2 fruit fly cellular contexts compared by ENCODE assay signal in the genomic region with DNA sequence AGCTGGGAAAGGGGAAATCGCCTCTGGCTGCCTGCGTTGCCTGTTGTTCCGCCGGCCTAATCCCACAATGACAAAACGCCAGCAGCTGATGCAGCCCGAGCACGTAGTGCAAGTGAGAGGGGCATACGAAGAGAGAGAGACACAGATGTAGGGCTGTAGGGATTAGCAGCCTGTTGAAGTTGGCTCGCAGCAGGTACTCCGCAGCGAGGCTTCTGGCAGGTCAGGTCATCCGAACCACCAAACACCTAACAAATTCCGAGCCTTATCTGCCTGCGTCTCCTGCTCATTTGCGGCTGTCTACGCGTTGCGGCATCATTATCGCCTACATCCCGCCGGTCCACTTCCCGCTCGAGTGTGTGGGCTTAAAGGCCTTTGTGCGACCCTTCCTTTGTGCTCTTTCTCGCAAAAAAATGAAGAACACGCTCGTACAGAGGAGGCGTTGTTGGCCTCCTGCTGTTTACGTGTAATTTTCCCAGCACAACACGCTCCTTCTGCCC.
TF ChIP-seq lines count a peak whose summit lies in the region.

No protein-coding gene starts in this region.

- TF ChIP-seq CTCF in whole organism, embryonic (GFP tag; optimal IDR thresholded peaks at IDR 0.05; lab: Kevin White, UChicago): no peak

TF ChIP-seq in whole organism, embryonic, 481 proteins besides CTCF, POLR2A, EP300 and RAD21 (continues in another document):
- TF ChIP-seq CG1832 (GFP tag; optimal IDR thresholded peaks at IDR 0.05; lab: Kevin White, UChicago) (peak; percentile 72), CG10274 (GFP tag; optimal IDR thresholded peaks at IDR 0.05; lab: Kevin White, UChicago) (no peak), CG9727 (GFP tag; optimal IDR thresholded peaks at IDR 0.05; lab: Kevin White, UChicago) (no peak), bcd (GFP tag; optimal IDR thresholded peaks at IDR 0.05; lab: Kevin White, UChicago) (no peak), CG17568 (GFP tag; optimal IDR thresholded peaks at IDR 0.05; lab: Kevin White, UChicago) (no peak), CG34376 (GFP tag; optimal IDR thresholded peaks at IDR 0.05; lab: Kevin White, UChicago) (no peak), CG30020 (tag; optimal IDR thresholded peaks at IDR 0.05; lab: Kevin White, UChicago) (no peak), mld (GFP tag; IDR thresholded peaks at IDR 0.05; lab: Robert Waterston, UW; ENCODE audit: partially characterized antibody) (no peak), CG9797 (GFP tag; optimal IDR thresholded peaks at IDR 0.05; lab: Kevin White, UChicago) (no peak), bab2 (GFP tag; optimal IDR thresholded peaks at IDR 0.05; lab: Kevin White, UChicago) (no peak), CG10959 (GFP tag; IDR thresholded peaks at IDR 0.05; lab: Robert Waterston, UW) (no peak), otp (GFP tag; IDR thresholded peaks at IDR 0.05; lab: Robert Waterston, UW) (no peak), Drgx (GFP tag; IDR thresholded peaks at IDR 0.05; lab: Robert Waterston, UW) (no peak), D (optimal IDR thresholded peaks at IDR 0.05; lab: Kevin White, UChicago) (peak; percentile 98), D (GFP tag; optimal IDR thresholded peaks at IDR 0.05; lab: Kevin White, UChicago) (no peak), ems (GFP tag; optimal IDR thresholded peaks at IDR 0.05; lab: Kevin White, UChicago) (no peak), CG11456 (GFP tag; IDR thresholded peaks at IDR 0.05; lab: Robert Waterston, UW) (no peak), Scr (GFP tag; IDR thresholded peaks at IDR 0.05; lab: Robert Waterston, UW; ENCODE audit: partially characterized antibody) (no peak), mirr (GFP tag; optimal IDR thresholded peaks at IDR 0.05; lab: Kevin White, UChicago) (no peak), CG7928 (GFP tag; optimal IDR thresholded peaks at IDR 0.05; lab: Kevin White, UChicago) (no peak), hth (optimal IDR thresholded peaks at IDR 0.05; lab: Kevin White, UChicago) (no peak), cad (GFP tag; optimal IDR thresholded peaks at IDR 0.05; lab: Kevin White, UChicago) (peak; percentile 35), Fer3 (tag; optimal IDR thresholded peaks at IDR 0.05; lab: Kevin White, UChicago) (no peak), Atf-2 (GFP tag; optimal IDR thresholded peaks at IDR 0.05; lab: Kevin White, UChicago) (no peak), CG2875 (GFP tag; optimal IDR thresholded peaks at IDR 0.05; lab: Kevin White, UChicago) (no peak), CG12219 (GFP tag; optimal IDR thresholded peaks at IDR 0.05; lab: Kevin White, UChicago) (no peak), Kr (GFP tag; optimal IDR thresholded peaks at IDR 0.05; lab: Kevin White, UChicago) (peak; percentile 94), CG7372 (GFP tag; IDR thresholded peaks at IDR 0.05; lab: Robert Waterston, UW) (no peak), CG11696 (GFP tag; IDR thresholded peaks at IDR 0.05; lab: Robert Waterston, UW) (no peak), stc (GFP tag; IDR thresholded peaks at IDR 0.05; lab: Robert Waterston, UW) (no peak), CG13624 (GFP tag; optimal IDR thresholded peaks at IDR 0.05; lab: Kevin White, UChicago) (no peak), CG15073 (GFP tag; optimal IDR thresholded peaks at IDR 0.05; lab: Kevin White, UChicago) (no peak), MTF-1 (GFP tag; optimal IDR thresholded peaks at IDR 0.05; lab: Kevin White, UChicago; ENCODE audit: borderline replicate concordance) (no peak), CG18011 (GFP tag; optimal IDR thresholded peaks at IDR 0.05; lab: Kevin White, UChicago) (no peak), CG8290 (GFP tag; optimal IDR thresholded peaks at IDR 0.05; lab: Kevin White, UChicago) (no peak), CG8290 (tag; optimal IDR thresholded peaks at IDR 0.05; lab: Kevin White, UChicago) (no peak), CrebB (tag; optimal IDR thresholded peaks at IDR 0.05; lab: Kevin White, UChicago) (no peak), dan (GFP tag; IDR thresholded peaks at IDR 0.05; lab: Robert Waterston, UW) (no peak), Mes4 (GFP tag; optimal IDR thresholded peaks at IDR 0.05; lab: Kevin White, UChicago) (no peak), CG6683 (GFP tag; optimal IDR thresholded peaks at IDR 0.05; lab: Kevin White, UChicago) (no peak), CG18764 (GFP tag; optimal IDR thresholded peaks at IDR 0.05; lab: Kevin White, UChicago) (no peak), nau (GFP tag; optimal IDR thresholded peaks at IDR 0.05; lab: Kevin White, UChicago) (peak; percentile 61), salm (tag; optimal IDR thresholded peaks at IDR 0.05; lab: Kevin White, UChicago) (no peak), CG32532 (GFP tag; IDR thresholded peaks at IDR 0.05; lab: Robert Waterston, UW) (no peak), CG14014 (GFP tag; IDR thresholded peaks at IDR 0.05; lab: Robert Waterston, UW) (no peak)

TF ChIP-seq in whole organism, prepupa, 60 proteins besides CTCF, POLR2A, EP300 and RAD21:
- TF ChIP-seq eg (GFP tag; IDR thresholded peaks at IDR 0.05; lab: Robert Waterston, UW): no peak
- TF ChIP-seq Lpt (GFP tag; optimal IDR thresholded peaks at IDR 0.05; lab: Kevin White, UChicago): no peak
- TF ChIP-seq Hr38 (GFP tag; optimal IDR thresholded peaks at IDR 0.05; lab: Kevin White, UChicago): no peak
- no peak for TF ChIP-seq CG7368 (GFP tag; optimal IDR thresholded peaks at IDR 0.05; lab: Kevin White, UChicago)
- TF ChIP-seq CG6163 (GFP tag; IDR thresholded peaks at IDR 0.05; lab: Robert Waterston, UW): 0 out of 3 replicates have a peak, but pooled peaks have one; percentile 37
- TF ChIP-seq dsx (GFP tag; optimal IDR thresholded peaks at IDR 0.05; lab: Kevin White, UChicago; ENCODE audit: poor library complexity, severe bottlenecking): no peak
- TF ChIP-seq Eip93F (GFP tag; optimal IDR thresholded peaks at IDR 0.05; lab: Kevin White, UChicago): no peak
- no peak for TF ChIP-seq CG3032 (tag; optimal IDR thresholded peaks at IDR 0.05; lab: Kevin White, UChicago)
- no peak for TF ChIP-seq vri (GFP tag; optimal IDR thresholded peaks at IDR 0.05; lab: Kevin White, UChicago)
- no peak for TF ChIP-seq Eip75B (GFP tag; optimal IDR thresholded peaks at IDR 0.05; lab: Kevin White, UChicago)
- TF ChIP-seq Ets96B (tag; optimal IDR thresholded peaks at IDR 0.05; lab: Kevin White, UChicago): no peak
- no peak for TF ChIP-seq fkh (GFP tag; optimal IDR thresholded peaks at IDR 0.05; lab: Kevin White, UChicago)
- peak; percentile 71 for TF ChIP-seq svp (GFP tag; lab: Kevin White, UChicago)
- TF ChIP-seq topi (GFP tag; optimal IDR thresholded peaks at IDR 0.05; lab: Kevin White, UChicago): no peak
- no peak for TF ChIP-seq achi (GFP tag; optimal IDR thresholded peaks at IDR 0.05; lab: Kevin White, UChicago)
- no peak for TF ChIP-seq CG10669 (GFP tag; optimal IDR thresholded peaks at IDR 0.05; lab: Kevin White, UChicago)
